Fruit fly (Drosophila melanogaster): ENCODE results near the gene ome.

DNA sequence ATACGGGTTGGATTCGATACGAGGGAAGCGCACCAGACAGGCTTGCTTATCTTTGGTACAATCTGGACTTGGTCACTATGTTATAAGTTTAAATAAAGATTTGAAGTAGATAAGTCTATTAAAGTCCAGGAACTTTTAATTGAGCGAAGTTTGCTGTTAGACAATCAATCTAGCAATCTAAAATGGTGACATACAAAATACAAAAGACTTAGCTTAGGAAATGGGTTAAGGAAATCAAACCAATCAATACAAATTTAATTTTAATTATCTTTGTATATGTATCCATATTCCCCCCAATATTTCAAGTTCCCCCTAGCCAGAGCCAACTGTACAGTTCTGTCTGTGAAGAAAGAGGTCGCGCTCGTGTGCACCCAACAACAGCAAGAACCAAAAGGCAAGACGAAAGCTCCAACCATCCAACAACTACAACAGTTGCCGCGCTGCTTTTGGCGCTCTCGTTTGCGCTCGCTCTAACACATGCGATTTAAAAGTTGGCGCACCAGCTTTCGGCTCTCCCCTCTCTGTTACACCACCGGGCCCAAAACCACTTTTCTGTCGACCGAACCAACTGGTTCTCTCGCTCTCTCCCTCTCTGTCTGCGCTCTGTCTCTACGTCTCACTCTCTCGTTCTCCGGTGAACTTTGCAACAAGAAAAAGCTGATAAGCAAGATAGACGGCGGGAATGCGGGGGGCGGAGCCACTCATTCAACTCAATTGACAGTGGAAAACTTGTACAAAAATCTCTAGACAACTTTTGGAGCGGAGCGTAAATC is 83.5 kb downstream of the ome start:
- TF ChIP-seq Myc (optimal IDR thresholded peaks at IDR 0.05): no peak
- no peak for TF ChIP-seq h (optimal IDR thresholded peaks at IDR 0.05)
- TF ChIP-seq ttk (optimal IDR thresholded peaks at IDR 0.05): no peak
- TF ChIP-seq psq (optimal IDR thresholded peaks at IDR 0.05): no peak
